Worm (Caenorhabditis elegans) whole organism, L1 larva: ENCODE measurements around the gene sel-9.
A peak's percentile ranks its signal among the peaks of the same experiment; 100 is the strongest.

ENCODE experiments used
- C16A3.4 ChIP-seq: fragments of 150-350 bp; optimal IDR thresholded peaks from 2 replicates; lab custom pipeline; 2014; ENCODE audit warnings: missing biosample characterization, missing genetic modification characterization
- alr-1 ChIP-seq: fragments of 200-800 bp; sonication (Bioruptor generic); optimal IDR thresholded peaks from 2 replicates; lab custom pipeline; 2018; ENCODE audit warnings: borderline replicate concordance, mild to moderate bottlenecking, missing genetic modification characterization, missing compliant biosample characterization
- ama-1 ChIP-seq: fragments of 150-350 bp; optimal IDR thresholded peaks from 2 replicates; lab custom pipeline; 2014
- blmp-1 ChIP-seq: fragments of 150-350 bp; optimal IDR thresholded peaks from 2 replicates; lab custom pipeline; 2014; ENCODE audit warnings: missing biosample characterization, missing genetic modification characterization
- ceh-90 ChIP-seq: sonication (generic microtip); optimal IDR thresholded peaks from 2 replicates; lab custom pipeline; 2016; ENCODE audit warnings: missing genetic modification characterization, missing compliant biosample characterization
- efl-1 ChIP-seq, 4 experiments: fragments of 150-350 bp; optimal IDR thresholded peaks in 3 of 4; peaks in 1 of 4; 1 replicate in 1 of 4; 2 replicates in 3 of 4; lab custom pipeline; 2014; ENCODE audit warnings: missing biosample characterization in 2 of 4, missing genetic modification characterization in 2 of 4, missing genetic modification reagents in 2 of 4
- egl-27 ChIP-seq, 2 experiments: fragments of 150-350 bp in 1 of 2; sonication (generic microtip); optimal IDR thresholded peaks; 3 replicates each; lab custom pipeline; 2017 to 2018; ENCODE audit warnings: missing biosample characterization in 2 of 2, missing genetic modification characterization in 2 of 2, missing genetic modification reagents in 2 of 2
- hlh-4 ChIP-seq: sonication (generic microtip); optimal IDR thresholded peaks from 2 replicates; lab custom pipeline; 2016; ENCODE audit warnings: mild to moderate bottlenecking, missing genetic modification characterization, missing compliant biosample characterization
- irx-1 ChIP-seq: sonication (generic microtip); optimal IDR thresholded peaks from 2 replicates; lab custom pipeline; 2016; ENCODE audit warnings: missing genetic modification characterization, missing compliant biosample characterization
- isw-1 ChIP-seq: fragments of 200-800 bp; sonication (Bioruptor generic); IDR thresholded peaks from 2 replicates; pipeline ENCODE4 v1.3.6; 2022; ENCODE audit warnings: missing genetic modification characterization, missing compliant biosample characterization
- lin-13 ChIP-seq: fragments of 150-350 bp; optimal IDR thresholded peaks from 2 replicates; lab custom pipeline; 2014; ENCODE audit warnings: missing biosample characterization, missing genetic modification reagents, missing genetic modification characterization
- lin-14 ChIP-seq: fragments of 200-800 bp; sonication (Bioruptor generic); optimal IDR thresholded peaks from 2 replicates; lab custom pipeline; 2018; ENCODE audit warnings: mild to moderate bottlenecking, missing genetic modification characterization, moderate library complexity, missing compliant biosample characterization
- lin-39 ChIP-seq: fragments of 150-350 bp; optimal IDR thresholded peaks from 2 replicates; lab custom pipeline; 2014; ENCODE audit warnings: missing biosample characterization, missing genetic modification reagents, missing genetic modification characterization
- lsy-2 ChIP-seq, 2 experiments: fragments of 150-350 bp; optimal IDR thresholded peaks; 2 replicates each; lab custom pipeline; 2014; ENCODE audit warnings: missing biosample characterization in 2 of 2, missing genetic modification characterization in 2 of 2
- mdl-1 ChIP-seq, 2 experiments: fragments of 150-350 bp; optimal IDR thresholded peaks; 2 replicates each; lab custom pipeline; 2014 to 2017; ENCODE audit warnings: missing biosample characterization in 2 of 2, missing genetic modification characterization in 2 of 2, inconsistent platforms in 1 of 2
- mef-2 ChIP-seq: fragments of 150-350 bp; optimal IDR thresholded peaks from 2 replicates; lab custom pipeline; 2014; ENCODE audit warnings: missing biosample characterization, missing genetic modification characterization
- nhr-19 ChIP-seq: fragments of 200-800 bp; sonication (Bioruptor generic); conservative IDR thresholded peaks from 2 replicates; pipeline ENCODE4 v1.3.6; 2022; ENCODE audit warnings: missing genetic modification characterization, missing compliant biosample characterization
- nhr-20 ChIP-seq: sonication (generic microtip); optimal IDR thresholded peaks from 2 replicates; lab custom pipeline; 2016; ENCODE audit warnings: mild to moderate bottlenecking, missing genetic modification characterization, missing compliant biosample characterization
- nhr-47 ChIP-seq: sonication (generic microtip); optimal IDR thresholded peaks from 2 replicates; lab custom pipeline; 2016; ENCODE audit warnings: mild to moderate bottlenecking, missing genetic modification characterization, moderate library complexity, missing compliant biosample characterization
- nhr-71 ChIP-seq: sonication (generic microtip); optimal IDR thresholded peaks from 2 replicates; lab custom pipeline; 2016; ENCODE audit warnings: mild to moderate bottlenecking, missing genetic modification characterization, moderate library complexity, missing compliant biosample characterization
- nhr-76 ChIP-seq: sonication (generic microtip); optimal IDR thresholded peaks from 2 replicates; lab custom pipeline; 2017; ENCODE audit warnings: missing biosample characterization, missing genetic modification characterization
- pag-3 ChIP-seq: sonication (generic microtip); optimal IDR thresholded peaks from 2 replicates; lab custom pipeline; 2017; ENCODE audit warnings: missing genetic modification characterization, mild to moderate bottlenecking, missing compliant biosample characterization, antibody characterized with exemption, borderline replicate concordance; ENCODE audit not compliant: insufficient read depth
- pax-3 ChIP-seq: fragments of 200-800 bp; sonication (Bioruptor generic); optimal IDR thresholded peaks from 2 replicates; lab custom pipeline; 2018; ENCODE audit warnings: mild to moderate bottlenecking, missing genetic modification characterization, moderate library complexity, missing compliant biosample characterization
- rnt-1 ChIP-seq: sonication (generic microtip); optimal IDR thresholded peaks from 2 replicates; lab custom pipeline; 2016; ENCODE audit warnings: mild to moderate bottlenecking, missing genetic modification characterization, moderate library complexity, missing compliant biosample characterization
- skn-1 ChIP-seq: fragments of 150-350 bp; optimal IDR thresholded peaks from 2 replicates; lab custom pipeline; 2014; ENCODE audit warnings: missing biosample characterization, missing genetic modification characterization
- snpc-4 ChIP-seq: fragments of 150-350 bp; optimal IDR thresholded peaks from 2 replicates; lab custom pipeline; 2014; ENCODE audit warnings: missing biosample characterization, missing genetic modification characterization
- snu-23 ChIP-seq: sonication (generic microtip); optimal IDR thresholded peaks from 2 replicates; lab custom pipeline; 2016; ENCODE audit warnings: missing genetic modification characterization, missing compliant biosample characterization
- unc-130 ChIP-seq: fragments of 150-350 bp; optimal IDR thresholded peaks from 2 replicates; lab custom pipeline; 2017; ENCODE audit warnings: missing biosample characterization, missing genetic modification characterization, inconsistent platforms
- xbp-1 ChIP-seq: sonication (generic microtip); optimal IDR thresholded peaks from 2 replicates; lab custom pipeline; 2016; ENCODE audit warnings: missing genetic modification characterization, missing compliant biosample characterization
- zag-1 ChIP-seq: fragments of 150-350 bp; optimal IDR thresholded peaks from 2 replicates; lab custom pipeline; 2014; ENCODE audit warnings: missing biosample characterization, missing genetic modification characterization

The sel-9 gene

ce11 chrV:8254973-8255372, 47.4 kb downstream of the sel-9 start:
- TF ChIP-seq snu-23 (GFP tag; lab: Kevin White, UChicago) (no peak), alr-1 (tag; lab: Kevin White, UChicago) (no peak), C16A3.4 (tag; lab: Kevin White, UChicago) (no peak), nhr-76 (tag; lab: Kevin White, UChicago) (no peak), lin-14 (GFP tag; lab: Kevin White, UChicago) (peak; percentile 6), mef-2 (tag; lab: Kevin White, UChicago) (no peak), blmp-1 (tag; lab: Kevin White, UChicago) (peak; percentile 68)

DNA sequence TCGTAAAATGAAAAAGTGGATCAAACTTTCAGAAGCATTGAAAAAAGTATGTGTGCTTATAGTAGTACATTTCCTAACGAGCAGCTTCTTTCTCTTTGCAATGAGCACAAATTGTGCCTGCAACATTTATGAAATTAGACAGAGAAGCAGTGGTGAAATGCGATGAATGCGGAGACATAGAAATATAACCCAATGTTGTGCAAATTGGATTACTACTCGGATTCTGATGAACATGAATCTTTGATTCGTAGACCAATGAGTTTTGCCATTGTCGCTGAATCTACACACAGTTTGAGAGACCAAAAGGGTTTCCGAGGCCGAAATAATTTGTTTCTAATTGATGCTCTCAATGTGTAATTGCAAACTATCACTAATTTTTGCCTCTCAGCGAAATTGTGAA, 48.4 kb downstream of the sel-9 start:
- no peak for TF ChIP-seq skn-1 (tag; lab: Kevin White, UChicago)
- no peak for TF ChIP-seq pag-3 (tag; lab: Kevin White, UChicago)
- no peak for TF ChIP-seq xbp-1 (tag; lab: Kevin White, UChicago)
- no peak for TF ChIP-seq unc-130 (tag; lab: Kevin White, UChicago)
- no peak for TF ChIP-seq efl-1 (optimal IDR thresholded peaks at IDR 0.05; lab: Kevin White, UChicago)
- TF ChIP-seq efl-1 (GFP tag; optimal IDR thresholded peaks at IDR 0.05 in 1 of 2; lab: Kevin White, UChicago): peak in 1 of 2 experiments; percentile 41
- peak; percentile 18 for TF ChIP-seq lin-14 (GFP tag; lab: Kevin White, UChicago)
- no peak for TF ChIP-seq nhr-47 (tag; lab: Kevin White, UChicago)

DNA sequence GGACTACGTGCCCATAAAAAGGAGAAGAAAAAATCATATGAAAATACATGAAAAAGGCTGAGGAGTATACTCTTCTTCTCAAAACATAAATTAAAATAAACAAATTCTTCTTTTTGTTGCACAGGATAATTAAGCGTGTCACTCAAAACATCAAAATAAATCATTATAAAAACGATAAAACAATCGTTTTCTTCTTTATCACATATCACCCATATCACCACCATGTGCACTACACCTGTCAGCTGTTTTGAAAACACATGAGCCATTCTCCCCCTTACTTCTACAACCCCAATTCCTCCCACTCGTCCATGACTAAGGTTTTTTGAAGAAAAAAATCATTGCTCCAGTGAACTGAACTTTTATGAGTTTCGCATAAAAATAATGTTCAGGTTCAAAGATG, 49.8 kb downstream of the sel-9 start:
- peak; percentile 21 for TF ChIP-seq snu-23 (GFP tag; lab: Kevin White, UChicago)
- peak in 1 of 2 experiments; percentile 28 for TF ChIP-seq lsy-2 (tag; optimal IDR thresholded peaks at IDR 0.05; lab: Kevin White, UChicago)
- TF ChIP-seq rnt-1 (tag; lab: Kevin White, UChicago): peak; percentile 75
- no peak for TF ChIP-seq egl-27 (tag; optimal IDR thresholded peaks at IDR 0.05; lab: Kevin White, UChicago)
- peak in 1 of 2 experiments; percentile 12 for TF ChIP-seq mdl-1 (tag; optimal IDR thresholded peaks at IDR 0.05; lab: Kevin White, UChicago)
- peak; percentile 65 for TF ChIP-seq nhr-71 (tag; lab: Kevin White, UChicago)
- TF ChIP-seq hlh-4 (tag; lab: Kevin White, UChicago): no peak
- TF ChIP-seq irx-1 (tag; lab: Kevin White, UChicago): no peak
- TF ChIP-seq pax-3 (tag; lab: Kevin White, UChicago): no peak
- no peak for TF ChIP-seq nhr-47 (tag; lab: Kevin White, UChicago)
- peak; percentile 70 for TF ChIP-seq lin-14 (GFP tag; lab: Kevin White, UChicago)
- peak; percentile 68 for TF ChIP-seq lin-39
- peak; percentile 12 for TF ChIP-seq snpc-4 (tag; lab: Kevin White, UChicago)
- TF ChIP-seq nhr-20: peak; percentile 6
- TF ChIP-seq nhr-19 (GFP tag; lab: Robert Waterston, UW): peak; percentile 36; the same call in 1 of the 2 replicates
- TF ChIP-seq isw-1 (GFP tag; lab: Robert Waterston, UW): no peak
- TF ChIP-seq ama-1: no peak
- no peak for TF ChIP-seq lin-13 (GFP tag; lab: Kevin White, UChicago)
- TF ChIP-seq zag-1 (tag; lab: Kevin White, UChicago): no peak
- no peak for TF ChIP-seq ceh-90
